Worm (Caenorhabditis elegans): ENCODE results near the gene fbxb-60.

DNA sequence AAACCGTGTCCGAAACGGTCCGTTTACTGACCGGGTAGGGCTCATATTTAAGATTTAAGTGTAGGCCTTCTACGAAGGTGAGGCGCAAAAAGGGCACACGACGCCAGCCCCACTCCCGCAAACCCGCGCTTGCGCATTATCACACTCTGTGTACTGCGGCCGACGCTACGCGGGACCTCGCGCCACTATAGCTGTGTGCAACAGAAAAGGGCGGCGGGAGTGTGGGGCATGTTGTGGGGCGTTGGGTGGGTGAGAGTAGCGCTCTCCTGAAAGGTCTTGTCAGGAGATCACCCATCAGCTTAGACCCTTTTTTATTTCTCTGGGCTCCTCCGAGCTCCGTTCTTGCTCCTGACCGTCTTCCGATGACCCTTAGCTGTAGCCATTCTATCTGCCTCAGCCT lies 10.5 kb downstream of the fbxb-60 start:
- TF ChIP-seq hmg-4 (GFP tag; optimal IDR thresholded peaks at IDR 0.05) (peak; percentile 19), tra-4 (tag; optimal IDR thresholded peaks at IDR 0.05) (no peak)

Measured in whole organism, early embryonic.